Worm (Caenorhabditis elegans): Measurements from ENCODE around the gene dhs-30.

DNA sequence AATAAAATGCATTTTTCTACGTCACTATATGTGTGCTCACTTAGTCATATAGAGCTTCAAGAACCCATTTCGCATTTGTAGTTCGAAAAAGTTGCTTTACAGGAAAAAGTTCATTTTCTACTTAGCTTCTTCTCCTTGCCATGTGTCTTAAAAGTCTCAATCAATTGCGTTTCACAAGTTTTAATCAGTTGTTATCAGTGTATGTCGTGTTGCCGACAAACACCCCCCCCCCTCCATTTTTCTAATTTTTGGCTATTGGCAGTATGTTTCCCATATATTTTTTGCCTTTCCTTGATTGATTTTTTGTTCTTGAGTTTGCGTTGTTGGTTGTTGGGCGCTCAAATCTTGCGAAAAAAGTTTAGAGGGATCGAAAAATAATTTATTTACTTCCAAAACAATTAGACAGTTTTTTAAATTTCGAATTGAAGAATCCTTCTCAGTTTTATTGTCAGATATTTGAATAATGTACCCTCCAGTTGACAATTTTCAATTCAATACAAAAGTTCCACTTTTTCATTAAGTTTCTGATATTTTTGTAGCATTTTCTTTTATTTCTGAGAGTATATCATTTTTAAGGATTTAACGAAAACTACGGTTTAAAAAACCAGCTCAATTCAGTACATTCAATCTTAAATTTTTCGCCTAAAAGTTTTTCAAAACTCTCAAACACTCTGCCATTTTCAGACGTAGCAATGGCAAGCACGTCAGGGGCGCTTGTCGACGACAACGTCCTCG is 49.8 kb downstream of the dhs-30 start, which contains the start of gene sid-3:
- TF ChIP-seq snpc-4 (tag; optimal IDR thresholded peaks at IDR 0.05) (no peak), ztf-11 (tag; optimal IDR thresholded peaks at IDR 0.05) (no peak), elt-3 (tag; optimal IDR thresholded peaks at IDR 0.05) (no peak), unc-62 (GFP tag; optimal IDR thresholded peaks at IDR 0.05) (no peak), elt-1 (tag; optimal IDR thresholded peaks at IDR 0.05) (no peak), unc-55 (GFP tag; optimal IDR thresholded peaks at IDR 0.05) (no peak), dmd-4 (tag; optimal IDR thresholded peaks at IDR 0.05) (no peak), nhr-77 (tag; optimal IDR thresholded peaks at IDR 0.05) (no peak), nhr-10 (tag; optimal IDR thresholded peaks at IDR 0.05) (no peak)
